Fruit fly (Drosophila melanogaster) whole organism, pupa: ENCODE data around the gene Ppi1.

Experiments used
- CG13204 ChIP-seq: fragments of 200-800 bp; sonication (Bioruptor generic); optimal IDR thresholded peaks from 2 replicates; lab custom pipeline; 2018; ENCODE audit warnings: missing biosample characterization, mild to moderate bottlenecking, missing genetic modification characterization, moderate library complexity
- CG14655 ChIP-seq: fragments of 200-800 bp; sonication (Bioruptor generic); optimal IDR thresholded peaks from 3 replicates; lab custom pipeline; 2017; ENCODE audit warnings: mild to moderate bottlenecking, missing biosample characterization, missing genetic modification reagents, missing genetic modification characterization
- CG15710 ChIP-seq: fragments of 200-800 bp; sonication (Bioruptor generic); optimal IDR thresholded peaks from 2 replicates; lab custom pipeline; 2018; ENCODE audit warnings: missing biosample characterization, mild to moderate bottlenecking, missing genetic modification characterization, moderate library complexity
- CG17806 ChIP-seq: fragments of 200-800 bp; sonication (Bioruptor generic); optimal IDR thresholded peaks from 2 replicates; lab custom pipeline; 2018; ENCODE audit warnings: missing biosample characterization, mild to moderate bottlenecking, missing genetic modification characterization, moderate library complexity
- CG9948 ChIP-seq: fragments of 200-800 bp; sonication (Bioruptor generic); optimal IDR thresholded peaks from 2 replicates; lab custom pipeline; 2018; ENCODE audit warnings: missing biosample characterization, mild to moderate bottlenecking, missing genetic modification characterization, moderate library complexity
- Ets98B ChIP-seq: fragments of 200-800 bp; sonication (Bioruptor generic); IDR thresholded peaks from 2 replicates; pipeline ENCODE4 v1.3.6; 2022; ENCODE audit warnings: missing biosample characterization, missing genetic modification characterization
- rn ChIP-seq: fragments of 200-800 bp; sonication (Bioruptor generic); IDR thresholded peaks from 2 replicates; pipeline ENCODE4 v1.3.6; 2022; ENCODE audit warnings: missing biosample characterization, missing genetic modification characterization

- peak; percentile 88 for TF ChIP-seq CG14655 (GFP tag; lab: Kevin White, UChicago)
- peak; percentile 77 for TF ChIP-seq CG9948 (tag; lab: Kevin White, UChicago)
- peak; percentile 96 for TF ChIP-seq Ets98B
- peak; percentile 83 for TF ChIP-seq CG17806
- peak; percentile 90 for TF ChIP-seq rn
- TF ChIP-seq CG15710 (tag; lab: Kevin White, UChicago) = peak; percentile 79
- TF ChIP-seq CG13204 = no peak
These were observed 33.1 kb downstream of the Ppi1 start for dm6 chr3R:30095855-30096254.
